Worm (Caenorhabditis elegans): ENCODE measurements around the gene mnp-1.

DNA sequence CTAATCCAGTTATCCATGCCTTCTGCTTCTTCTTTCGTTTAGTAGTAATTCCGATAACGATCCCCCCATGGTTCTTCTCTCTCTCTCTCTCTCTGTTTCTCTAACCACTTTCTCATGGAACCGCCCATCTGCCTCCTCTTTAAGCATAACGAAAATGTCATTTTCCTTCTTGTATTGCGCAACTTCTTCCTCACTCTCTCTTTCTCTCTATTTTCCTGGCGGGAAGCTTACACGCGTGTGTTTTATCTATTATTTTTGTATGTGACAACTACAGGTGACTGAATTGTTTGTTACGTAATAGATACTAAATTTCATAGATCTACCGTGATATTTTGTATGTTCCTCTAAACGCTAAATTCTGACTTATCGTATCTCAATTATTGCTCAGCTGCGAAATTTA lies 34.0 kb downstream of the mnp-1 start:
- TF ChIP-seq aly-1 (tag; optimal IDR thresholded peaks at IDR 0.05) (no peak), ama-1 (optimal IDR thresholded peaks at IDR 0.05) (no peak), hmg-4 (GFP tag; optimal IDR thresholded peaks at IDR 0.05) (no peak), hnd-1 (tag; optimal IDR thresholded peaks at IDR 0.05) (no peak)
